Fruit fly (Drosophila melanogaster) S2 (cell line): ENCODE data around the gene sun.
"Not testable (repeated sequence)": the region's sequence is repeated elsewhere in the genome, so short reads cannot be mapped to it uniquely, and the experiment has no call there.

Experiments
- CG8478 ChIP-seq: fragments of >200 bp; optimal IDR thresholded peaks from 2 replicates; lab custom pipeline; 2018
- CTCF ChIP-seq, 2 experiments: fragments of >200 bp; optimal IDR thresholded peaks; 2 replicates each; lab custom pipeline; 2018

sun gene

DNA sequence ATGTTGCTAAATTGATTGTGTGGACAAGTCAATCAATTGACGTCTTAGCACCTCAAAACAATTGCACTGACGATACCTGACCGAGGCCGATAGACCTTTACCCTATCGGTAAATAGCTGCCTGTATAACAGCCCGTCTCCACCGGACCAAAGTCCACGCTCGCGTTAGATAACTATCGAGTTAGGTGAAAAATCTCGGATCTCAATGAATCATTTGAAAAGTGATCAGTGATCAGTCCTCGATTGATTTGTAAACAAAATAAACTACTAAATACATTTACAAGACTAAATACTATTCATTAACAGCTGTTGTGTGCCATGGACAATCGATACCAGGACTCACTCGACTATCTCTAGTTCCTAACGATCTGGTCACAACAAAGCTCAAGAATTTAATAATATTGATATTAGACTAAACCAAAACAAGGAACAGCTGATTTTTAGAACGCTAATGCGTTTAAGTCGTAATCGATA lies 49.9 kb downstream of the sun start, which contains the start of the genes sordd2 and CG15602:
Gene sordd2, minus strand, starts transcription at position 78 of the 473 bp plus-strand sequence.
Gene CG15602, plus strand, starts transcription at position 342 of the 473 bp plus-strand sequence.
- not testable (repeated sequence) for TF ChIP-seq CTCF (optimal IDR thresholded peaks at IDR 0.05; lab: Kevin White, UChicago); CG8478 (lab: Kevin White, UChicago)
